Worm (Caenorhabditis elegans) whole organism, late embryonic: ENCODE measurements around the gene sel-1.

Experiments used
- F13H6.1 ChIP-seq: sonication (generic microtip); optimal IDR thresholded peaks from 2 replicates; lab custom pipeline; 2016; ENCODE audit warnings: missing genetic modification characterization, missing compliant biosample characterization
- K09A11.1 ChIP-seq: sonication (generic microtip); optimal IDR thresholded peaks from 2 replicates; lab custom pipeline; 2017; ENCODE audit warnings: antibody characterized with exemption, mild to moderate bottlenecking, missing genetic modification characterization, missing compliant biosample characterization; ENCODE audit not compliant: insufficient read depth
- T23F11.4 ChIP-seq: fragments of 200-800 bp; sonication (Bioruptor generic); optimal IDR thresholded peaks from 2 replicates; lab custom pipeline; 2018; ENCODE audit warnings: mild to moderate bottlenecking, missing genetic modification characterization, missing compliant biosample characterization
- ahr-1 ChIP-seq: sonication (generic microtip); optimal IDR thresholded peaks from 2 replicates; lab custom pipeline; 2016; ENCODE audit warnings: missing genetic modification characterization, missing compliant biosample characterization
- ama-1 ChIP-seq: fragments of 150-350 bp; optimal IDR thresholded peaks from 2 replicates; lab custom pipeline; 2014
- ceh-18 ChIP-seq: sonication (generic microtip); optimal IDR thresholded peaks from 2 replicates; lab custom pipeline; 2016; ENCODE audit warnings: missing genetic modification characterization, missing compliant biosample characterization
- ceh-19 ChIP-seq: fragments of 200-800 bp; sonication (Bioruptor generic); optimal IDR thresholded peaks from 2 replicates; lab custom pipeline; 2018; ENCODE audit warnings: mild to moderate bottlenecking, missing genetic modification characterization, missing compliant biosample characterization
- ceh-22 ChIP-seq: sonication (generic microtip); optimal IDR thresholded peaks from 2 replicates; lab custom pipeline; 2017; ENCODE audit warnings: missing biosample characterization, missing genetic modification characterization
- ceh-30 ChIP-seq: fragments of 150-350 bp; optimal IDR thresholded peaks from 2 replicates; lab custom pipeline; 2014; ENCODE audit warnings: missing biosample characterization, missing genetic modification characterization
- ceh-31 ChIP-seq: sonication (generic microtip); optimal IDR thresholded peaks from 2 replicates; lab custom pipeline; 2016; ENCODE audit warnings: missing genetic modification characterization, missing compliant biosample characterization
- ceh-34 ChIP-seq: sonication (generic microtip); optimal IDR thresholded peaks from 2 replicates; lab custom pipeline; 2016; ENCODE audit warnings: mild to moderate bottlenecking, missing genetic modification characterization, missing compliant biosample characterization
- ceh-45 ChIP-seq: fragments of 200-800 bp; sonication (Bioruptor generic); IDR thresholded peaks from 2 replicates; pipeline ENCODE4 v1.3.6; 2022; ENCODE audit warnings: missing genetic modification reagents, missing genetic modification characterization, missing compliant biosample characterization
- ceh-6 ChIP-seq: fragments of 200-800 bp; sonication (Bioruptor generic); optimal IDR thresholded peaks from 2 replicates; lab custom pipeline; 2018; ENCODE audit warnings: mild to moderate bottlenecking, missing genetic modification characterization, missing compliant biosample characterization
- ceh-9 ChIP-seq: sonication (generic microtip); optimal IDR thresholded peaks from 2 replicates; lab custom pipeline; 2016; ENCODE audit warnings: mild to moderate bottlenecking, missing genetic modification characterization, inconsistent platforms, missing compliant biosample characterization
- ets-4 ChIP-seq: sonication (generic microtip); optimal IDR thresholded peaks from 2 replicates; lab custom pipeline; 2016; ENCODE audit warnings: missing genetic modification characterization, missing compliant biosample characterization
- eyg-1 ChIP-seq: sonication (generic microtip); optimal IDR thresholded peaks from 2 replicates; lab custom pipeline; 2016; ENCODE audit warnings: missing genotype, missing genetic modification characterization, missing compliant biosample characterization
- fax-1 ChIP-seq: sonication (generic microtip); optimal IDR thresholded peaks from 2 replicates; lab custom pipeline; 2016; ENCODE audit warnings: missing genotype, missing genetic modification characterization, missing compliant biosample characterization
- fkh-6 ChIP-seq: sonication (generic microtip); optimal IDR thresholded peaks from 2 replicates; lab custom pipeline; 2016; ENCODE audit warnings: missing genetic modification characterization, missing compliant biosample characterization
- gmeb-2 ChIP-seq: sonication (generic microtip); optimal IDR thresholded peaks from 2 replicates; lab custom pipeline; 2016; ENCODE audit warnings: missing genetic modification characterization, inconsistent platforms, missing compliant biosample characterization
- hlh-13 ChIP-seq: fragments of 200-800 bp; sonication (Bioruptor generic); optimal IDR thresholded peaks from 2 replicates; lab custom pipeline; 2018; ENCODE audit warnings: mild to moderate bottlenecking, missing genetic modification characterization, missing compliant biosample characterization
- hlh-15 ChIP-seq: sonication (generic microtip); optimal IDR thresholded peaks from 2 replicates; lab custom pipeline; 2016; ENCODE audit warnings: missing genetic modification characterization, missing compliant biosample characterization
- hlh-30 ChIP-seq: sonication (generic microtip); optimal IDR thresholded peaks from 2 replicates; lab custom pipeline; 2017; ENCODE audit warnings: antibody characterized with exemption, missing genetic modification characterization, missing compliant biosample characterization; ENCODE audit not compliant: insufficient read depth
- lim-6 ChIP-seq: sonication (generic microtip); optimal IDR thresholded peaks from 2 replicates; lab custom pipeline; 2016; ENCODE audit warnings: missing genetic modification characterization, missing compliant biosample characterization
- nfya-1 ChIP-seq: sonication (generic microtip); optimal IDR thresholded peaks from 2 replicates; lab custom pipeline; 2017; ENCODE audit warnings: missing genetic modification characterization, mild to moderate bottlenecking, missing compliant biosample characterization, antibody characterized with exemption, moderate library complexity
- nhr-11 ChIP-seq: fragments of 150-350 bp; optimal IDR thresholded peaks from 2 replicates; lab custom pipeline; 2014; ENCODE audit warnings: missing biosample characterization, missing genetic modification characterization
- nhr-232 ChIP-seq: sonication (generic microtip); optimal IDR thresholded peaks from 2 replicates; lab custom pipeline; 2016; ENCODE audit warnings: missing genetic modification characterization, missing compliant biosample characterization
- pag-3 ChIP-seq: sonication (generic microtip); optimal IDR thresholded peaks from 2 replicates; lab custom pipeline; 2016; ENCODE audit warnings: missing compliant biosample characterization, missing genetic modification characterization, borderline replicate concordance
- pat-9 ChIP-seq: fragments of 200-800 bp; sonication (Bioruptor generic); optimal IDR thresholded peaks from 2 replicates; lab custom pipeline; 2018; ENCODE audit warnings: mild to moderate bottlenecking, missing genetic modification characterization, moderate library complexity, missing compliant biosample characterization
- pax-1 ChIP-seq: fragments of 150-350 bp; optimal IDR thresholded peaks from 2 replicates; lab custom pipeline; 2014; ENCODE audit warnings: missing biosample characterization, missing genetic modification characterization
- pha-2 ChIP-seq: sonication (generic microtip); optimal IDR thresholded peaks from 2 replicates; lab custom pipeline; 2017; ENCODE audit warnings: mild to moderate bottlenecking, missing genetic modification characterization, missing compliant biosample characterization
- pros-1 ChIP-seq: fragments of 150-350 bp; optimal IDR thresholded peaks from 2 replicates; lab custom pipeline; 2014; ENCODE audit warnings: missing biosample characterization, missing genetic modification reagents, missing genetic modification characterization
- ref-2 ChIP-seq: sonication (generic microtip); optimal IDR thresholded peaks from 2 replicates; lab custom pipeline; 2016; ENCODE audit warnings: missing genetic modification characterization, missing compliant biosample characterization
- sdc-2 ChIP-seq: sonication (generic microtip); optimal IDR thresholded peaks from 2 replicates; lab custom pipeline; 2016; ENCODE audit warnings: missing genotype, missing genetic modification characterization, missing compliant biosample characterization
- sox-2 ChIP-seq: fragments of 200-800 bp; sonication (Bioruptor generic); IDR thresholded peaks from 2 replicates; pipeline ENCODE4 v1.3.6; 2022; ENCODE audit warnings: missing genetic modification reagents, missing genetic modification characterization, missing compliant biosample characterization
- sox-4 ChIP-seq: sonication (generic microtip); optimal IDR thresholded peaks from 2 replicates; lab custom pipeline; 2017; ENCODE audit warnings: mild to moderate bottlenecking, missing genetic modification characterization, inconsistent platforms, missing compliant biosample characterization
- tbx-2 ChIP-seq: sonication (generic microtip); optimal IDR thresholded peaks from 2 replicates; lab custom pipeline; 2016; ENCODE audit warnings: missing genetic modification characterization, missing compliant biosample characterization
- unc-42 ChIP-seq: sonication (generic microtip); optimal IDR thresholded peaks from 2 replicates; lab custom pipeline; 2016; ENCODE audit warnings: missing genotype, missing genetic modification characterization, missing compliant biosample characterization
- unc-86 ChIP-seq: sonication (generic microtip); optimal IDR thresholded peaks from 2 replicates; lab custom pipeline; 2016; ENCODE audit warnings: missing genetic modification characterization, missing compliant biosample characterization

sel-1 gene

ce11 chrV:12570271-12570670 is 9.7 kb downstream of the sel-1 start:
- no peak for TF ChIP-seq ama-1 (lab: Kevin White, UChicago)
- TF ChIP-seq ceh-22 (tag; lab: Kevin White, UChicago): no peak
- no peak for TF ChIP-seq ref-2 (tag; lab: Kevin White, UChicago)
- TF ChIP-seq K09A11.1 (tag; lab: Kevin White, UChicago): no peak
- TF ChIP-seq fax-1 (tag; lab: Kevin White, UChicago): no peak
- TF ChIP-seq T23F11.4: no peak
- TF ChIP-seq sox-2 (GFP tag; lab: Robert Waterston, UW): no peak
- no peak for TF ChIP-seq pros-1
- TF ChIP-seq ceh-19: no peak
- TF ChIP-seq nhr-11 (tag; lab: Kevin White, UChicago): no peak

- TF ChIP-seq pros-1 (no peak), ceh-22 (tag; lab: Kevin White, UChicago) (no peak), nhr-232 (tag; lab: Kevin White, UChicago) (no peak), pag-3 (no peak), unc-86 (tag; lab: Kevin White, UChicago) (no peak), ceh-18 (tag; lab: Kevin White, UChicago) (no peak), tbx-2 (tag; lab: Kevin White, UChicago) (no peak), pat-9 (tag; lab: Kevin White, UChicago) (no peak), pha-2 (tag; lab: Kevin White, UChicago) (no peak), sdc-2 (tag; lab: Kevin White, UChicago) (no peak), F13H6.1 (tag; lab: Kevin White, UChicago) (no peak), eyg-1 (tag; lab: Kevin White, UChicago) (no peak), ceh-30 (tag; lab: Kevin White, UChicago) (no peak), unc-42 (no peak), ceh-6 (GFP tag; lab: Kevin White, UChicago) (no peak), hlh-30 (tag; lab: Kevin White, UChicago) (no peak)
Observed at ce11 chrV:12575846-12576245, 15.3 kb downstream of the sel-1 start.

- no peak for TF ChIP-seq nfya-1 (tag; lab: Kevin White, UChicago)
- no peak for TF ChIP-seq ceh-34
- no peak for TF ChIP-seq pag-3
- no peak for TF ChIP-seq hlh-15
- TF ChIP-seq ceh-18 (tag; lab: Kevin White, UChicago): no peak
- no peak for TF ChIP-seq ama-1 (lab: Kevin White, UChicago)
- TF ChIP-seq hlh-13 (GFP tag; lab: Kevin White, UChicago): no peak
- no peak for TF ChIP-seq tbx-2 (tag; lab: Kevin White, UChicago)
- TF ChIP-seq ceh-30 (tag; lab: Kevin White, UChicago): no peak
- TF ChIP-seq fax-1 (tag; lab: Kevin White, UChicago): no peak
- TF ChIP-seq T23F11.4: no peak
- no peak for TF ChIP-seq fkh-6 (tag; lab: Kevin White, UChicago)
- no peak for TF ChIP-seq ceh-31
- no peak for TF ChIP-seq gmeb-2
- no peak for TF ChIP-seq ets-4 (tag; lab: Kevin White, UChicago)
- TF ChIP-seq ahr-1 (tag; lab: Kevin White, UChicago): no peak
- TF ChIP-seq unc-86 (tag; lab: Kevin White, UChicago): no peak
- TF ChIP-seq sox-4 (tag; lab: Kevin White, UChicago): no peak
Observed at ce11 chrV:12576495-12576947, 16.0 kb downstream of the sel-1 start, which contains the start of gene grl-23. grl-23 (minus strand) TSS chrV:12576897.

ce11 chrV:12579299-12579698 is 18.8 kb downstream of the sel-1 start, which contains the start of gene E02A10.3:
E02A10.3 (plus strand) TSS chrV:12579599.
- TF ChIP-seq pax-1: no peak
- no peak for TF ChIP-seq ceh-45 (GFP tag; lab: Robert Waterston, UW)
- TF ChIP-seq ceh-9 (tag; lab: Kevin White, UChicago): no peak
- no peak for TF ChIP-seq lim-6 (tag; lab: Kevin White, UChicago)
- TF ChIP-seq nhr-232 (tag; lab: Kevin White, UChicago): no peak
